Fruit fly (Drosophila melanogaster) whole organism, embryonic: ENCODE data around the gene CG14961.

Experiments used
- ATbp ChIP-seq: fragments of 200-800 bp; sonication (Bioruptor generic); optimal IDR thresholded peaks from 2 replicates; lab custom pipeline; 2017; ENCODE audit warnings: missing biosample characterization, mild to moderate bottlenecking, missing genetic modification characterization, missing genetic modification reagents
- Ada2b ChIP-seq: fragments of 200-800 bp; sonication (Bioruptor generic); IDR thresholded peaks from 2 replicates; pipeline ENCODE4 v1.3.6; 2022; ENCODE audit warnings: missing biosample characterization, missing genetic modification characterization
- Awh ChIP-seq: fragments of 200-800 bp; sonication (Bioruptor generic); IDR thresholded peaks from 2 replicates; pipeline ENCODE4, ENCODE4 v1.3.6; 2022; ENCODE audit warnings: missing biosample characterization, missing genetic modification characterization
- CG10543 ChIP-seq: fragments of 200-800 bp; sonication (Bioruptor generic); optimal IDR thresholded peaks from 3 replicates; lab custom pipeline; 2017; ENCODE audit warnings: missing biosample characterization, mild to moderate bottlenecking, missing genetic modification characterization, moderate library complexity
- CG11085 ChIP-seq: fragments of 200-800 bp; sonication (Bioruptor generic); IDR thresholded peaks from 2 replicates; pipeline ENCODE4 v1.3.6; 2022; ENCODE audit warnings: missing biosample characterization, missing genetic modification characterization
- CG13296 ChIP-seq: fragments of 200-800 bp; sonication (Bioruptor generic); optimal IDR thresholded peaks from 3 replicates; lab custom pipeline; 2018; ENCODE audit warnings: missing biosample characterization, mild to moderate bottlenecking, missing genetic modification characterization
- CG14050 ChIP-seq: fragments of 200-800 bp; sonication (Bioruptor generic); IDR thresholded peaks from 3 replicates; pipeline ENCODE4 v1.3.6; 2022; ENCODE audit warnings: missing biosample characterization, missing genetic modification characterization
- CG15269 ChIP-seq: fragments of 200-800 bp; sonication (Bioruptor generic); optimal IDR thresholded peaks from 2 replicates; lab custom pipeline; 2018; ENCODE audit warnings: missing biosample characterization, mild to moderate bottlenecking, missing genetic modification characterization, moderate library complexity
- CG15479 ChIP-seq: fragments of 200-800 bp; sonication (Bioruptor generic); optimal IDR thresholded peaks from 3 replicates; lab custom pipeline; 2019; ENCODE audit warnings: missing biosample characterization, mild to moderate bottlenecking, missing genetic modification characterization, moderate library complexity
- CG15514 ChIP-seq: fragments of 200-800 bp; sonication (Bioruptor generic); optimal IDR thresholded peaks from 3 replicates; lab custom pipeline; 2017; ENCODE audit warnings: missing biosample characterization, missing genetic modification characterization, mild to moderate bottlenecking, moderate library complexity, missing genetic modification reagents
- CG1647 ChIP-seq: fragments of 200-800 bp; sonication (Bioruptor generic); optimal IDR thresholded peaks from 3 replicates; lab custom pipeline; 2016; ENCODE audit warnings: missing biosample characterization, missing genetic modification characterization
- CG17359 ChIP-seq: fragments of 200-800 bp; sonication (Bioruptor generic); optimal IDR thresholded peaks from 3 replicates; lab custom pipeline; 2018; ENCODE audit warnings: missing biosample characterization, mild to moderate bottlenecking, missing genetic modification characterization, moderate library complexity
- CG1792 ChIP-seq: fragments of 200-800 bp; sonication (Bioruptor generic); optimal IDR thresholded peaks from 2 replicates; lab custom pipeline; 2016; ENCODE audit warnings: missing biosample characterization, missing genetic modification characterization
- CG18011 ChIP-seq: fragments of 200-800 bp; sonication (Bioruptor generic); optimal IDR thresholded peaks from 2 replicates; lab custom pipeline; 2017; ENCODE audit warnings: missing biosample characterization, missing genetic modification characterization, mild to moderate bottlenecking, moderate library complexity, missing genotype
- CG1832 ChIP-seq: fragments of 200-800 bp; sonication (Bioruptor generic); optimal IDR thresholded peaks from 2 replicates; lab custom pipeline; 2017; ENCODE audit warnings: missing biosample characterization, mild to moderate bottlenecking, missing genetic modification characterization, inconsistent platforms
- CG2889 ChIP-seq: fragments of 200-800 bp; sonication (Bioruptor generic); IDR thresholded peaks from 3 replicates; pipeline ENCODE4 v1.3.6; 2022; ENCODE audit warnings: missing biosample characterization, missing genetic modification characterization
- CG3065 ChIP-seq: fragments of 200-800 bp; sonication (Bioruptor generic); optimal IDR thresholded peaks from 2 replicates; lab custom pipeline; 2016; ENCODE audit warnings: missing biosample characterization, missing genetic modification characterization
- CG31388 ChIP-seq: fragments of 200-800 bp; sonication (Bioruptor generic); optimal IDR thresholded peaks from 2 replicates; lab custom pipeline; 2016; ENCODE audit warnings: missing biosample characterization, missing genetic modification characterization
- CG34376 ChIP-seq: fragments of 200-800 bp; sonication (Bioruptor generic); optimal IDR thresholded peaks from 2 replicates; lab custom pipeline; 2018; ENCODE audit warnings: missing biosample characterization, mild to moderate bottlenecking, missing genetic modification characterization
- CG3838 ChIP-seq: fragments of 200-800 bp; sonication (Bioruptor generic); optimal IDR thresholded peaks from 3 replicates; lab custom pipeline; 2016; ENCODE audit warnings: missing biosample characterization, missing genetic modification characterization
- CG4404 ChIP-seq: fragments of 200-800 bp; sonication (Bioruptor generic); IDR thresholded peaks from 2 replicates; pipeline ENCODE4 v1.3.6; 2022; ENCODE audit warnings: missing biosample characterization, missing genetic modification characterization
- CG5953 ChIP-seq: fragments of 200-800 bp; sonication (Bioruptor generic); IDR thresholded peaks from 2 replicates; pipeline ENCODE4 v1.3.6; 2022; ENCODE audit warnings: missing biosample characterization, missing genetic modification characterization
- CG6175 ChIP-seq: fragments of 200-800 bp; sonication (Bioruptor generic); IDR thresholded peaks from 3 replicates; pipeline ENCODE4 v1.3.6; 2022; ENCODE audit warnings: missing biosample characterization, missing genetic modification characterization
- CG6654 ChIP-seq: fragments of 200-800 bp; sonication (Bioruptor generic); optimal IDR thresholded peaks from 2 replicates; lab custom pipeline; 2017; ENCODE audit warnings: missing biosample characterization, mild to moderate bottlenecking, missing genetic modification characterization
- CG7556 ChIP-seq: fragments of 200-800 bp; sonication (Bioruptor generic); optimal IDR thresholded peaks from 2 replicates; lab custom pipeline; 2017; ENCODE audit warnings: missing biosample characterization, mild to moderate bottlenecking, missing genetic modification characterization
- CG7786 ChIP-seq: fragments of 200-800 bp; sonication (Bioruptor generic); optimal IDR thresholded peaks from 2 replicates; lab custom pipeline; 2016; ENCODE audit warnings: missing biosample characterization, missing genetic modification characterization
- CG9609 ChIP-seq: fragments of 200-800 bp; sonication (Bioruptor generic); optimal IDR thresholded peaks from 3 replicates; lab custom pipeline; 2016; ENCODE audit warnings: missing biosample characterization, missing genetic modification characterization
- CHES-1-like ChIP-seq: fragments of 200-800 bp; sonication (Bioruptor generic); optimal IDR thresholded peaks from 2 replicates; lab custom pipeline; 2016; ENCODE audit warnings: missing biosample characterization, missing genetic modification characterization
- Drgx ChIP-seq: fragments of 200-800 bp; sonication (Bioruptor generic); IDR thresholded peaks from 2 replicates; pipeline ENCODE4 v1.3.6; 2022; ENCODE audit warnings: missing biosample characterization, missing genetic modification characterization
- Hr51 ChIP-seq, 2 experiments: fragments of 200-800 bp; sonication (Bioruptor generic); optimal IDR thresholded peaks; 2 replicates in 1 of 2; 3 replicates in 1 of 2; lab custom pipeline; 2016 to 2018; ENCODE audit warnings: missing biosample characterization in 2 of 2, missing genetic modification characterization in 2 of 2, mild to moderate bottlenecking in 1 of 2, moderate library complexity in 1 of 2
- Mad ChIP-seq: fragments of 200-800 bp; sonication (Bioruptor generic); optimal IDR thresholded peaks from 2 replicates; lab custom pipeline; 2016; ENCODE audit warnings: missing biosample characterization, missing genetic modification characterization
- Myb ChIP-seq: fragments of 200-800 bp; sonication (Bioruptor generic); optimal IDR thresholded peaks from 2 replicates; lab custom pipeline; 2016; ENCODE audit warnings: missing biosample characterization, missing genetic modification characterization
- NFAT ChIP-seq: fragments of 200-800 bp; sonication (Bioruptor generic); IDR thresholded peaks from 2 replicates; pipeline ENCODE4 v1.3.6; 2022; ENCODE audit warnings: missing biosample characterization, missing genetic modification characterization
- Pdp1 ChIP-seq, 2 experiments: fragments of 200-800 bp; sonication (Bioruptor generic); optimal IDR thresholded peaks; 3 replicates each; lab custom pipeline; 2016; ENCODE audit warnings: missing biosample characterization in 2 of 2, missing genetic modification characterization in 2 of 2, mild to moderate bottlenecking in 1 of 2, moderate library complexity in 1 of 2
- Side ChIP-seq: fragments of 200-800 bp; sonication (Bioruptor generic); optimal IDR thresholded peaks from 2 replicates; lab custom pipeline; 2016; ENCODE audit warnings: missing biosample characterization, missing genetic modification characterization
- Xrp1 ChIP-seq: fragments of 200-800 bp; sonication (Bioruptor generic); IDR thresholded peaks from 2 replicates; pipeline ENCODE4 v1.3.6; 2022; ENCODE audit warnings: missing biosample characterization, missing genetic modification characterization
- abd-A ChIP-seq: fragments of 200-800 bp; sonication (Bioruptor generic); optimal IDR thresholded peaks from 3 replicates; lab custom pipeline; 2019; ENCODE audit warnings: missing biosample characterization, mild to moderate bottlenecking, missing genetic modification characterization, moderate library complexity
- aop ChIP-seq: fragments of 200-800 bp; sonication (Bioruptor generic); IDR thresholded peaks from 2 replicates; pipeline ENCODE4 v1.3.6; 2022; ENCODE audit warnings: missing biosample characterization, missing genetic modification characterization
- az2 ChIP-seq: fragments of 200-800 bp; sonication (Bioruptor generic); optimal IDR thresholded peaks from 3 replicates; lab custom pipeline; 2016; ENCODE audit warnings: missing biosample characterization, missing genetic modification characterization
- bigmax ChIP-seq: fragments of 200-800 bp; sonication (Bioruptor generic); optimal IDR thresholded peaks from 2 replicates; lab custom pipeline; 2018; ENCODE audit warnings: missing biosample characterization, mild to moderate bottlenecking, missing genetic modification characterization
- disco-r ChIP-seq: fragments of 200-800 bp; sonication (Bioruptor generic); optimal IDR thresholded peaks from 2 replicates; lab custom pipeline; 2016; ENCODE audit warnings: missing biosample characterization, missing genetic modification characterization
- ewg ChIP-seq: fragments of 200-800 bp; sonication (Bioruptor generic); optimal IDR thresholded peaks from 3 replicates; lab custom pipeline; 2017; ENCODE audit warnings: mild to moderate bottlenecking, missing biosample characterization, missing genetic modification reagents, missing genetic modification characterization
- fru ChIP-seq: fragments of >200 bp; optimal IDR thresholded peaks from 2 replicates; lab custom pipeline; 2017
- gcm ChIP-seq: fragments of 200-800 bp; sonication (Bioruptor generic); optimal IDR thresholded peaks from 2 replicates; lab custom pipeline; 2019; ENCODE audit warnings: missing biosample characterization, mild to moderate bottlenecking, missing genetic modification characterization, moderate library complexity
- gro ChIP-seq: fragments of 200-800 bp; sonication (Bioruptor generic); optimal IDR thresholded peaks from 2 replicates; lab custom pipeline; 2016; ENCODE audit warnings: missing biosample characterization, missing genetic modification characterization
- gsb-n ChIP-seq: fragments of 200-800 bp; sonication (Bioruptor generic); optimal IDR thresholded peaks from 3 replicates; lab custom pipeline; 2018; ENCODE audit warnings: missing biosample characterization, mild to moderate bottlenecking, missing genetic modification characterization
- jumu ChIP-seq: fragments of 200-800 bp; sonication (Bioruptor generic); optimal IDR thresholded peaks from 3 replicates; lab custom pipeline; 2016; ENCODE audit warnings: missing biosample characterization, missing genetic modification characterization
- rib ChIP-seq: fragments of 200-800 bp; sonication (Bioruptor generic); IDR thresholded peaks from 2 replicates; pipeline ENCODE4 v1.3.6; 2022; ENCODE audit warnings: missing biosample characterization, missing genetic modification characterization
- run ChIP-seq: fragments of 200-800 bp; sonication (Bioruptor generic); optimal IDR thresholded peaks from 3 replicates; lab custom pipeline; 2018; ENCODE audit warnings: missing biosample characterization, mild to moderate bottlenecking, missing genetic modification characterization
- sisA ChIP-seq: fragments of 200-800 bp; sonication (Bioruptor generic); IDR thresholded peaks from 2 replicates; pipeline ENCODE4 v1.3.6; 2022; ENCODE audit warnings: missing biosample characterization, missing genetic modification characterization
- vvl ChIP-seq: fragments of 200-800 bp; sonication (Bioruptor generic); IDR thresholded peaks from 2 replicates; pipeline ENCODE4 v1.3.6; 2022; ENCODE audit warnings: missing biosample characterization, missing genetic modification characterization

Gene CG14961

DNA sequence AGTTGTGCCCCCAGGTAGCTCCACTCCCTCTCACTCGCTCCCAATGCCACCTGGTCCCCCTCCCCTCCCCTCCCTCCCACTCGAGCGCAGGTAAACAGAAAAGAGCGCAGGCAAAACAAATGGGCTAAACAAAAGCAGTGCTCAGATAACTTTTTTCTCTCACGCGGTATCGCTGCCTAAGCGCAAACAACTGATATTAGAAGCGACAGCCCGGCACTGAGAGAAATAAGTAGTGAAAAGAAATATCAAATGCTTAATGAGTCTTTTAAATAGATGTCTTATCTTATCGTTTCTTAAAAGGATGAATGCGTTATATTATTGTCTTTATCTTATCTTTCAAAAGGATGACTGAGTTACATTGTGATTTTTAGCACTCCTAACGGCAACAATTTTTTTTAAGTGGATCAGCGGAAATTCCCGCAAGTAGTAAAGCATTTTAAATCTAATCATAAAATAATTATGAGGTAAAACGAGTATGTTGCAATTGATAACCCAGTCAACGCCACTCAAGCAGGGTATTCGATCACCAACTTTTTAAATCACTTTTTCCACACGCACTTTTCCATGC, 28.6 kb upstream of the CG14961 start (continued):
- TF ChIP-seq CG15269 (tag; lab: Kevin White, UChicago): peak; percentile 96
- peak; percentile 85 for TF ChIP-seq CG1647 (GFP tag; lab: Kevin White, UChicago)
- TF ChIP-seq az2 (GFP tag; lab: Kevin White, UChicago): peak; percentile 91
- TF ChIP-seq CG17359 (tag; lab: Kevin White, UChicago): peak; percentile 95
- peak; percentile 88 for TF ChIP-seq CG9609 (GFP tag; lab: Kevin White, UChicago)
- TF ChIP-seq CG10543 (GFP tag; lab: Kevin White, UChicago): peak; percentile 83
- TF ChIP-seq CG18011: peak; percentile 74
- peak; percentile 88 for TF ChIP-seq sisA
- TF ChIP-seq NFAT: peak; percentile 80
- TF ChIP-seq CG5953 (GFP tag; lab: Robert Waterston, UW): peak; percentile 83
- TF ChIP-seq CG7786: peak; percentile 86
- peak; percentile 87 for TF ChIP-seq CG1792 (GFP tag; lab: Kevin White, UChicago)
- peak; percentile 81 for TF ChIP-seq ewg (GFP tag; lab: Kevin White, UChicago)
- TF ChIP-seq CG15514 (GFP tag; lab: Kevin White, UChicago): peak; percentile 86
- TF ChIP-seq Pdp1 (GFP tag; optimal IDR thresholded peaks at IDR 0.05; lab: Kevin White, UChicago): peak; percentile 86 to 89
- TF ChIP-seq ATbp (GFP tag; lab: Kevin White, UChicago): peak; percentile 91
- TF ChIP-seq gro: peak; percentile 85
- TF ChIP-seq Myb (GFP tag; lab: Kevin White, UChicago): peak; percentile 68
- TF ChIP-seq gcm (GFP tag; lab: Kevin White, UChicago): peak; percentile 93
- no peak for TF ChIP-seq CG1832
- TF ChIP-seq gsb-n (tag; lab: Kevin White, UChicago): peak; percentile 88
- peak; percentile 84 for TF ChIP-seq CG14050 (GFP tag; lab: Robert Waterston, UW)
- peak; percentile 67 for TF ChIP-seq CG15479 (GFP tag; lab: Kevin White, UChicago)
- TF ChIP-seq CG34376 (GFP tag; lab: Kevin White, UChicago): peak; percentile 87
- TF ChIP-seq CG13296 (GFP tag; lab: Kevin White, UChicago): peak; percentile 94
- peak; percentile 91 for TF ChIP-seq Xrp1 (GFP tag; lab: Robert Waterston, UW)
- peak; percentile 91 for TF ChIP-seq CG6175
- peak; percentile 73 for TF ChIP-seq Drgx (GFP tag; lab: Robert Waterston, UW)
- TF ChIP-seq CHES-1-like: peak; percentile 89
- peak; percentile 18 for TF ChIP-seq bigmax (GFP tag; lab: Kevin White, UChicago)
- peak; percentile 84 for TF ChIP-seq Side (GFP tag; lab: Kevin White, UChicago)
- TF ChIP-seq CG6654 (GFP tag; lab: Kevin White, UChicago): peak; percentile 67
- TF ChIP-seq jumu (GFP tag; lab: Kevin White, UChicago): peak; percentile 81
- peak; percentile 81 for TF ChIP-seq rib
- peak; percentile 84 for TF ChIP-seq CG3838
- peak; percentile 5 for TF ChIP-seq abd-A (tag; lab: Kevin White, UChicago)
- TF ChIP-seq fru: no peak
- TF ChIP-seq Hr51 (GFP tag; optimal IDR thresholded peaks at IDR 0.05; lab: Kevin White, UChicago): peak; percentile 80 to 97
- peak; percentile 86 for TF ChIP-seq Mad
- TF ChIP-seq CG3065 (GFP tag; lab: Kevin White, UChicago): peak; percentile 69
- TF ChIP-seq vvl: peak; percentile 96
- peak; percentile 59 for TF ChIP-seq CG4404 (GFP tag; lab: Robert Waterston, UW)
- TF ChIP-seq CG31388 (GFP tag; lab: Kevin White, UChicago): peak; percentile 85
- TF ChIP-seq CG7556 (GFP tag; lab: Kevin White, UChicago): peak; percentile 92
- peak; percentile 89 for TF ChIP-seq Awh (GFP tag; lab: Robert Waterston, UW)
- TF ChIP-seq CG2889 (GFP tag; lab: Robert Waterston, UW): peak; percentile 86
- peak; percentile 90 for TF ChIP-seq run (tag; lab: Kevin White, UChicago)
- TF ChIP-seq aop: peak; percentile 55; the same call in 1 of the 2 replicates
- peak; percentile 89 for TF ChIP-seq Ada2b
- peak; percentile 75 for TF ChIP-seq disco-r (GFP tag; lab: Kevin White, UChicago)
- peak; percentile 68 for TF ChIP-seq CG11085
